Worm (Caenorhabditis elegans): Measurements from ENCODE around the gene sfxn-1.2.
A peak's percentile ranks its signal among the peaks of the same experiment; 100 is the strongest.

The sfxn-1.2 gene

ce11 chrII:11224045-11224481 lies 38.2 kb downstream of the sfxn-1.2 start (continued):
- TF ChIP-seq lsl-1 (GFP tag; optimal IDR thresholded peaks at IDR 0.05) (peak; percentile 92), unc-130 (GFP tag; optimal IDR thresholded peaks at IDR 0.05) (peak; percentile 33), mxl-1 (tag; optimal IDR thresholded peaks at IDR 0.05) (no peak), gei-17 (GFP tag; optimal IDR thresholded peaks at IDR 0.05) (peak; percentile 78), C17E4.6 (GFP tag; IDR thresholded peaks at IDR 0.05) (peak; percentile 71; the same call in 1 of the 2 replicates), ceh-40 (GFP tag; IDR thresholded peaks at IDR 0.05) (0 out of 2 replicates have a peak, but pooled peaks have one; percentile 4), madf-10 (tag; optimal IDR thresholded peaks at IDR 0.05) (peak; percentile 66), Y56A3A.18 (GFP tag; IDR thresholded peaks at IDR 0.05) (peak; percentile 66; the same call in 1 of the 2 replicates), let-607 (tag; optimal IDR thresholded peaks at IDR 0.05) (peak; percentile 50 to 68), snpc-4 (GFP tag; optimal IDR thresholded peaks at IDR 0.05) (peak; percentile 99), snpc-4 (tag; optimal IDR thresholded peaks at IDR 0.05) (peak; percentile 99 to 100 (median 99)), ets-4 (GFP tag; optimal IDR thresholded peaks at IDR 0.05) (peak; percentile 74), lsy-27 (tag; optimal IDR thresholded peaks at IDR 0.05; ENCODE audit: borderline replicate concordance, insufficient read depth) (no peak), cebp-2 (GFP tag; IDR thresholded peaks at IDR 0.05) (no peak), hlh-26 (GFP tag; conservative IDR thresholded peaks at IDR 0.05) (no peak), rpc-1 (optimal IDR thresholded peaks at IDR 0.05) (no peak), rpc-1 (tag; optimal IDR thresholded peaks at IDR 0.05) (peak; percentile 24), C06A6.2 (GFP tag; conservative IDR thresholded peaks at IDR 0.05) (peak; percentile 54; the same call in 1 of the 2 replicates), ztf-25 (GFP tag; IDR thresholded peaks at IDR 0.05) (no peak), B0261.1 (tag; optimal IDR thresholded peaks at IDR 0.05) (peak; percentile 33), K11D2.4 (GFP tag; IDR thresholded peaks at IDR 0.05) (no peak), F39B2.1 (GFP tag; IDR thresholded peaks at IDR 0.05) (no peak), F55B11.4 (tag; optimal IDR thresholded peaks at IDR 0.05; ENCODE audit: borderline replicate concordance, insufficient read depth) (no peak), mcd-1 (GFP tag; IDR thresholded peaks at IDR 0.05) (peak; percentile 88), zfh-2 (GFP tag; conservative IDR thresholded peaks at IDR 0.05) (peak; percentile 76), atf-7 (tag; optimal IDR thresholded peaks at IDR 0.05) (peak; percentile 54), cebp-1 (GFP tag; IDR thresholded peaks at IDR 0.05) (no peak), cebp-1 (tag; optimal IDR thresholded peaks at IDR 0.05) (no peak), madf-8 (GFP tag; conservative IDR thresholded peaks at IDR 0.05) (peak; percentile 85), lin-26 (GFP tag; IDR thresholded peaks at IDR 0.05) (peak; percentile 64; the same call in 1 of the 2 replicates), akir-1 (GFP tag; optimal IDR thresholded peaks at IDR 0.05) (no peak), mes-4 (tag; optimal IDR thresholded peaks at IDR 0.05) (peak; percentile 29), egl-44 (GFP tag; IDR thresholded peaks at IDR 0.05) (0 out of 2 replicates have a peak, but pooled peaks have one; percentile 20), him-1 (tag; optimal IDR thresholded peaks at IDR 0.05) (peak; percentile 99), tlf-1 (GFP tag; optimal IDR thresholded peaks at IDR 0.05) (peak; percentile 66), F33H1.4 (GFP tag; IDR thresholded peaks at IDR 0.05) (peak; percentile 74), snpc-3.4 (tag; optimal IDR thresholded peaks at IDR 0.05) (peak; percentile 98), ztf-22 (GFP tag; optimal IDR thresholded peaks at IDR 0.05) (no peak), F22D6.2 (tag; optimal IDR thresholded peaks at IDR 0.05) (no peak), Y67H2A.10 (GFP tag; conservative IDR thresholded peaks at IDR 0.05) (no peak), ccch-3 (GFP tag; optimal IDR thresholded peaks at IDR 0.05) (no peak), nhr-120 (GFP tag; IDR thresholded peaks at IDR 0.05) (peak; percentile 81; the same call in 1 of the 2 replicates), ceh-100 (GFP tag; IDR thresholded peaks at IDR 0.05) (peak; percentile 66), lin-35 (GFP tag; optimal IDR thresholded peaks at IDR 0.05) (peak in 1 of 3 experiments; percentile 49), madf-3 (GFP tag; IDR thresholded peaks at IDR 0.05) (peak; percentile 76; the same call in 1 of the 2 replicates), hmg-1.2 (GFP tag; IDR thresholded peaks at IDR 0.05) (peak; percentile 98), mel-28 (tag; optimal IDR thresholded peaks at IDR 0.05; ENCODE audit: borderline replicate concordance) (no peak), madf-6 (GFP tag; IDR thresholded peaks at IDR 0.05) (peak; percentile 97)

Measured in whole organism, young adult.